Worm (Caenorhabditis elegans) whole organism, young adult: ENCODE measurements around the gene C08F1.11.

Experiments used
- B0336.3 ChIP-seq: fragments of 200-800 bp; sonication (Bioruptor generic); IDR thresholded peaks from 2 replicates; pipeline ENCODE4 v1.3.6; 2022; ENCODE audit warnings: missing genetic modification characterization, missing compliant biosample characterization
- C17E4.6 ChIP-seq: fragments of 200-800 bp; sonication (Bioruptor generic); IDR thresholded peaks from 2 replicates; pipeline ENCODE4 v1.3.6; 2022; ENCODE audit warnings: missing genetic modification reagents, missing genetic modification characterization, missing compliant biosample characterization
- D2030.7 ChIP-seq: fragments of 200-800 bp; sonication (Bioruptor generic); IDR thresholded peaks from 2 replicates; pipeline ENCODE4 v1.3.6; 2022; ENCODE audit warnings: missing genetic modification reagents, missing genetic modification characterization, missing compliant biosample characterization
- F23B12.7 ChIP-seq: sonication (generic microtip); optimal IDR thresholded peaks from 2 replicates; lab custom pipeline; 2017; ENCODE audit warnings: missing genetic modification characterization, mild to moderate bottlenecking, missing compliant biosample characterization, antibody characterized with exemption, moderate library complexity; ENCODE audit not compliant: insufficient read depth
- F37B4.10 ChIP-seq: fragments of 200-800 bp; sonication (Bioruptor generic); IDR thresholded peaks from 2 replicates; pipeline ENCODE4 v1.3.6; 2022; ENCODE audit warnings: missing genetic modification characterization, missing compliant biosample characterization
- F52B5.7 ChIP-seq: sonication (generic microtip); optimal IDR thresholded peaks from 2 replicates; lab custom pipeline; 2016; ENCODE audit warnings: mild to moderate bottlenecking, missing genetic modification characterization, missing compliant biosample characterization
- F57A8.1 ChIP-seq: fragments of 200-800 bp; sonication (Bioruptor generic); optimal IDR thresholded peaks from 2 replicates; lab custom pipeline; 2018; ENCODE audit warnings: mild to moderate bottlenecking, missing genetic modification characterization, moderate library complexity, missing compliant biosample characterization
- F57C9.4 ChIP-seq: sonication (generic microtip); optimal IDR thresholded peaks from 2 replicates; lab custom pipeline; 2017; ENCODE audit warnings: mild to moderate bottlenecking, missing genetic modification characterization, missing compliant biosample characterization
- Y53G8AR.9 ChIP-seq: fragments of 200-800 bp; sonication (Bioruptor generic); conservative IDR thresholded peaks from 2 replicates; pipeline ENCODE4 v1.3.6; 2022; ENCODE audit warnings: missing genetic modification reagents, missing genetic modification characterization, missing compliant biosample characterization
- ZK185.1 ChIP-seq: sonication (generic microtip); optimal IDR thresholded peaks from 2 replicates; lab custom pipeline; 2016; ENCODE audit warnings: mild to moderate bottlenecking, missing genetic modification characterization, missing compliant biosample characterization; ENCODE audit not compliant: poor library complexity, severe bottlenecking
- ama-1 ChIP-seq, 3 experiments: fragments of 150-350 bp in 1 of 3; sonication (generic microtip) in 2 of 3; optimal IDR thresholded peaks; 2 replicates each; lab custom pipeline; 2014 to 2018; ENCODE audit warnings: missing biosample characterization in 2 of 3, missing genetic modification characterization in 2 of 3, missing genetic modification reagents in 2 of 3
- aptf-3 ChIP-seq: fragments of 200-800 bp; sonication (Bioruptor generic); IDR thresholded peaks from 2 replicates; pipeline ENCODE4 v1.3.6; 2022; ENCODE audit warnings: missing genetic modification characterization, missing compliant biosample characterization
- ceh-27 ChIP-seq: fragments of 200-800 bp; sonication (Bioruptor generic); optimal IDR thresholded peaks from 2 replicates; lab custom pipeline; 2018; ENCODE audit warnings: mild to moderate bottlenecking, missing genetic modification characterization, moderate library complexity, missing compliant biosample characterization
- ceh-91 ChIP-seq: fragments of 200-800 bp; sonication (Bioruptor generic); IDR thresholded peaks from 2 replicates; pipeline ENCODE4 v1.3.6; 2022; ENCODE audit warnings: missing genetic modification reagents, missing genetic modification characterization, missing compliant biosample characterization
- chd-7 ChIP-seq: sonication (generic microtip); optimal IDR thresholded peaks from 2 replicates; lab custom pipeline; 2016; ENCODE audit warnings: mild to moderate bottlenecking, missing genetic modification characterization, moderate library complexity, missing compliant biosample characterization
- die-1 ChIP-seq: sonication (generic microtip); optimal IDR thresholded peaks from 2 replicates; lab custom pipeline; 2016; ENCODE audit warnings: missing genotype, mild to moderate bottlenecking, missing genetic modification characterization, missing compliant biosample characterization
- dox-1 ChIP-seq: fragments of 200-800 bp; sonication (Bioruptor generic); IDR thresholded peaks from 2 replicates; pipeline ENCODE4 v1.3.6; 2022; ENCODE audit warnings: missing genetic modification reagents, missing genetic modification characterization, missing compliant biosample characterization
- dpl-1 ChIP-seq: fragments of 150-350 bp; optimal IDR thresholded peaks from 2 replicates; lab custom pipeline; 2014; ENCODE audit warnings: missing biosample characterization, missing genetic modification reagents, missing genetic modification characterization
- egrh-3 ChIP-seq: fragments of 200-800 bp; sonication (Bioruptor generic); IDR thresholded peaks from 2 replicates; pipeline ENCODE4 v1.3.6; 2022; ENCODE audit warnings: missing genetic modification reagents, missing genetic modification characterization, missing compliant biosample characterization
- him-1 ChIP-seq: sonication (generic microtip); optimal IDR thresholded peaks from 2 replicates; lab custom pipeline; 2016; ENCODE audit warnings: missing genotype, missing genetic modification reagents, missing genetic modification characterization, missing compliant biosample characterization
- hlh-26 ChIP-seq: fragments of 200-800 bp; sonication (Bioruptor generic); conservative IDR thresholded peaks from 2 replicates; pipeline ENCODE4 v1.3.6; 2022; ENCODE audit warnings: missing genetic modification reagents, missing genetic modification characterization, missing compliant biosample characterization
- lag-1 ChIP-seq: fragments of 200-800 bp; sonication (Bioruptor generic); IDR thresholded peaks from 2 replicates; pipeline ENCODE4 v1.3.6; 2022; ENCODE audit warnings: missing genetic modification reagents, missing genetic modification characterization, missing compliant biosample characterization
- let-526 ChIP-seq: fragments of 200-800 bp; sonication (Bioruptor generic); IDR thresholded peaks from 2 replicates; pipeline ENCODE4 v1.3.6; 2022; ENCODE audit warnings: missing genetic modification reagents, missing genetic modification characterization, missing compliant biosample characterization
- lin-35 ChIP-seq, 3 experiments: fragments of 150-350 bp in 2 of 3; sonication (generic microtip) in 1 of 3; optimal IDR thresholded peaks; 2 replicates each; lab custom pipeline; 2014 to 2018; ENCODE audit warnings: missing biosample characterization in 3 of 3, missing genetic modification characterization in 3 of 3, missing genetic modification reagents in 3 of 3
- lin-40 ChIP-seq: sonication (generic microtip); optimal IDR thresholded peaks from 2 replicates; lab custom pipeline; 2016; ENCODE audit warnings: missing genetic modification characterization, mild to moderate bottlenecking, missing compliant biosample characterization, missing genotype, missing genetic modification reagents
- lir-1 ChIP-seq: fragments of 200-800 bp; sonication (Bioruptor generic); conservative IDR thresholded peaks from 2 replicates; pipeline ENCODE4 v1.3.6; 2022; ENCODE audit warnings: missing genetic modification reagents, missing genetic modification characterization, missing compliant biosample characterization
- lsy-27 ChIP-seq: sonication (generic microtip); optimal IDR thresholded peaks from 2 replicates; lab custom pipeline; 2017; ENCODE audit warnings: missing genetic modification characterization, mild to moderate bottlenecking, missing compliant biosample characterization, antibody characterized with exemption, missing genotype, borderline replicate concordance; ENCODE audit not compliant: insufficient read depth
- madf-3 ChIP-seq: fragments of 200-800 bp; sonication (Bioruptor generic); IDR thresholded peaks from 2 replicates; pipeline ENCODE4 v1.3.6; 2022; ENCODE audit warnings: missing genetic modification reagents, missing genetic modification characterization, missing compliant biosample characterization
- madf-8 ChIP-seq: fragments of 200-800 bp; sonication (Bioruptor generic); conservative IDR thresholded peaks from 2 replicates; pipeline ENCODE4 v1.3.6; 2022; ENCODE audit warnings: missing genetic modification reagents, missing genetic modification characterization, missing compliant biosample characterization
- mxl-1 ChIP-seq: sonication (generic microtip); optimal IDR thresholded peaks from 2 replicates; lab custom pipeline; 2016; ENCODE audit warnings: missing genetic modification characterization, missing compliant biosample characterization
- nhr-179 ChIP-seq: sonication (generic microtip); optimal IDR thresholded peaks from 2 replicates; lab custom pipeline; 2016; ENCODE audit warnings: mild to moderate bottlenecking, missing genetic modification characterization, missing compliant biosample characterization
- nhr-80 ChIP-seq: sonication (generic microtip); optimal IDR thresholded peaks from 2 replicates; lab custom pipeline; 2016; ENCODE audit warnings: missing genetic modification characterization, missing compliant biosample characterization
- repo-1 ChIP-seq: sonication (generic microtip); optimal IDR thresholded peaks from 2 replicates; lab custom pipeline; 2017; ENCODE audit warnings: mild to moderate bottlenecking, missing genetic modification characterization, missing compliant biosample characterization
- tbp1 ChIP-seq: fragments of 200-800 bp; sonication (Bioruptor generic); optimal IDR thresholded peaks from 2 replicates; lab custom pipeline; 2018; ENCODE audit warnings: mild to moderate bottlenecking, missing genetic modification characterization, missing compliant biosample characterization
- unc-130 ChIP-seq: sonication (generic microtip); optimal IDR thresholded peaks from 2 replicates; lab custom pipeline; 2016; ENCODE audit warnings: missing genetic modification reagents, missing genetic modification characterization, missing compliant biosample characterization
- xnd-1 ChIP-seq: sonication (generic microtip); optimal IDR thresholded peaks from 2 replicates; lab custom pipeline; 2016; ENCODE audit warnings: missing genotype, missing genetic modification reagents, missing genetic modification characterization, missing compliant biosample characterization
- ztf-18 ChIP-seq: sonication (generic microtip); optimal IDR thresholded peaks from 2 replicates; lab custom pipeline; 2016; ENCODE audit warnings: missing genotype, mild to moderate bottlenecking, missing genetic modification characterization, missing compliant biosample characterization
- ztf-22 ChIP-seq: fragments of 200-800 bp; sonication (Bioruptor generic); optimal IDR thresholded peaks from 2 replicates; lab custom pipeline; 2018; ENCODE audit warnings: mild to moderate bottlenecking, missing genetic modification characterization, moderate library complexity, missing compliant biosample characterization
- ztf-26 ChIP-seq: sonication (generic microtip); optimal IDR thresholded peaks from 2 replicates; lab custom pipeline; 2017; ENCODE audit warnings: missing genetic modification characterization, missing compliant biosample characterization
- ztf-3 ChIP-seq: fragments of 200-800 bp; sonication (Bioruptor generic); optimal IDR thresholded peaks from 2 replicates; lab custom pipeline; 2018; ENCODE audit warnings: mild to moderate bottlenecking, missing genetic modification characterization, missing compliant biosample characterization
- ztf-6 ChIP-seq: fragments of 200-800 bp; sonication (Bioruptor generic); IDR thresholded peaks from 2 replicates; pipeline ENCODE4 v1.3.6; 2022; ENCODE audit warnings: missing genetic modification reagents, missing genetic modification characterization, missing compliant biosample characterization

The C08F1.11 gene

ce11 chrII:1756072-1756471, 28.6 kb downstream of the C08F1.11 start, which contains the start of gene F36H5.17:
Gene F36H5.17, minus strand, starts transcription at chrII:1756172.
- TF ChIP-seq C17E4.6 (GFP tag; lab: Robert Waterston, UW): no peak
- no peak for TF ChIP-seq madf-8
- no peak for TF ChIP-seq ztf-18 (tag; lab: Kevin White, UChicago)
- TF ChIP-seq F23B12.7 (tag; lab: Kevin White, UChicago): no peak
- TF ChIP-seq ama-1 (optimal IDR thresholded peaks at IDR 0.05; lab: Kevin White, UChicago): no peak
- no peak for TF ChIP-seq ama-1 (GFP tag; optimal IDR thresholded peaks at IDR 0.05; lab: Kevin White, UChicago)
- no peak for TF ChIP-seq aptf-3 (GFP tag; lab: Robert Waterston, UW)
- TF ChIP-seq ZK185.1 (tag; lab: Kevin White, UChicago): no peak
- no peak for TF ChIP-seq madf-3 (GFP tag; lab: Robert Waterston, UW)
- TF ChIP-seq F52B5.7: no peak
- TF ChIP-seq dpl-1: no peak
- no peak for TF ChIP-seq ztf-26
- no peak for TF ChIP-seq him-1 (tag; lab: Kevin White, UChicago)
- TF ChIP-seq F57A8.1: no peak
- TF ChIP-seq ztf-3 (GFP tag; lab: Kevin White, UChicago): no peak
- no peak for TF ChIP-seq hlh-26 (GFP tag; lab: Robert Waterston, UW)

ce11 chrII:1752990-1753389, 31.7 kb downstream of the C08F1.11 start, which contains the start of gene F36H5.9:
Gene F36H5.9, minus strand, starts transcription at chrII:1753090.
- no peak for TF ChIP-seq ceh-91
- TF ChIP-seq ztf-22 (GFP tag; lab: Kevin White, UChicago): no peak
- no peak for TF ChIP-seq xnd-1 (tag; lab: Kevin White, UChicago)
- TF ChIP-seq die-1 (tag; lab: Kevin White, UChicago): no peak
- TF ChIP-seq dox-1: no peak
- TF ChIP-seq, all 124 proteins: peak for 0

- TF ChIP-seq repo-1 (no peak), D2030.7 (GFP tag; lab: Robert Waterston, UW) (no peak), lag-1 (GFP tag; lab: Robert Waterston, UW) (no peak), F57C9.4 (tag; lab: Kevin White, UChicago) (no peak), unc-130 (GFP tag; lab: Kevin White, UChicago) (no peak), egrh-3 (no peak), mxl-1 (tag; lab: Kevin White, UChicago) (no peak), B0336.3 (GFP tag; lab: Robert Waterston, UW) (no peak), ztf-6 (GFP tag; lab: Robert Waterston, UW) (no peak), tbp1 (GFP tag; lab: Kevin White, UChicago) (no peak), nhr-80 (tag; lab: Kevin White, UChicago) (no peak), ceh-27 (GFP tag; lab: Kevin White, UChicago) (no peak), ztf-18 (tag; lab: Kevin White, UChicago) (no peak), dox-1 (no peak), chd-7 (tag; lab: Kevin White, UChicago) (no peak), him-1 (tag; lab: Kevin White, UChicago) (no peak), aptf-3 (GFP tag; lab: Robert Waterston, UW) (no peak), xnd-1 (tag; lab: Kevin White, UChicago) (no peak), Y53G8AR.9 (GFP tag; lab: Robert Waterston, UW) (no peak)
- TF ChIP-seq, all 124 proteins: peak for 0
These were observed 34.3 kb downstream of the C08F1.11 start, which contains the start of the genes F36H5.13 and F36H5.8 for ce11 chrII:1750413-1750812. Gene F36H5.13, minus strand, starts transcription at chrII:1750513. Gene F36H5.8, minus strand, starts transcription at chrII:1750686.

- TF ChIP-seq madf-8 (no peak), ama-1 (optimal IDR thresholded peaks at IDR 0.05; lab: Kevin White, UChicago) (no peak), ama-1 (GFP tag; optimal IDR thresholded peaks at IDR 0.05; lab: Kevin White, UChicago) (no peak), lin-40 (tag; lab: Kevin White, UChicago) (no peak), F37B4.10 (GFP tag; lab: Robert Waterston, UW) (no peak), lir-1 (no peak), lsy-27 (no peak), lin-35 (GFP tag; optimal IDR thresholded peaks at IDR 0.05; lab: Kevin White, UChicago) (no peak), chd-7 (tag; lab: Kevin White, UChicago) (no peak), let-526 (GFP tag; lab: Robert Waterston, UW) (no peak), nhr-179 (no peak)
These were observed 40.5 kb downstream of the C08F1.11 start, which contains the start of gene clec-19 for ce11 chrII:1744183-1744582. Gene clec-19, plus strand, starts transcription at chrII:1744483.
